Fruit fly (Drosophila melanogaster): ENCODE measurements around the gene Bet3.

Bet3 gene

DNA sequence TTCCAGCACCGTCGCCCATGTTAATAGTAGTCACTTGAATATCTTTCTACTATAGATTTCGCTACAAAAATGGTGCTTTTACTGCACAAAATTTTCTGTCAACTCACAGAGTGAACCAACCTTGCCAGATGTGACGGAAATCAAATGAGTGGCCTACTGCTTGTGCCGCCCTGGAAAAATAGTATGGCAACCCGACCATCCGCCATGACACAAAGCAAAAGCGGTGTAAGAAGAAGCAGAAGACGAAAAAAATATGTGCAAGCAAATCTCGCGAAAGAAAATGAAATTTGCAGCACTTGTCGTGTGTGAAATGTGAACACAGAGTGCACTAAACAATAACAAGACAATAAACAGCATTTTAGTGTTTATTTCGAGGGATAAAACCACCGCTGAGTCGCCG, 34.8 kb upstream of the Bet3 start, which contains the start of the genes Uch-L5 and Jarid2:
Gene Uch-L5 (minus strand): TSS at position 137 of the 400 bp plus-strand sequence.
Gene Jarid2 (plus strand): TSS at position 210 of the 400 bp plus-strand sequence.
- TF ChIP-seq Ets98B (GFP tag; IDR thresholded peaks at IDR 0.05) (peak; percentile 39), Pif1A (GFP tag; optimal IDR thresholded peaks at IDR 0.05) (no peak), CG12605 (GFP tag; IDR thresholded peaks at IDR 0.05) (peak; percentile 46), CG17806 (tag; optimal IDR thresholded peaks at IDR 0.05) (peak; percentile 23), Snoo (tag; optimal IDR thresholded peaks at IDR 0.05) (peak; percentile 39), CG15710 (tag; optimal IDR thresholded peaks at IDR 0.05) (no peak)

dm6 chr3L:9471151-9471903, 29.3 kb upstream of the Bet3 start:
- TF ChIP-seq gl (tag; optimal IDR thresholded peaks at IDR 0.05): no peak
- no peak for TF ChIP-seq CG15710 (tag; optimal IDR thresholded peaks at IDR 0.05)
- TF ChIP-seq Snoo (tag; optimal IDR thresholded peaks at IDR 0.05): no peak
- no peak for TF ChIP-seq EcR (GFP tag; optimal IDR thresholded peaks at IDR 0.05)
- TF ChIP-seq CG4496 (GFP tag; IDR thresholded peaks at IDR 0.05): no peak
- TF ChIP-seq CG10348 (GFP tag; IDR thresholded peaks at IDR 0.05): no peak
- TF ChIP-seq CG14655 (GFP tag; optimal IDR thresholded peaks at IDR 0.05): no peak

- TF ChIP-seq CG13204 (GFP tag; optimal IDR thresholded peaks at IDR 0.05) (no peak), rn (GFP tag; IDR thresholded peaks at IDR 0.05) (no peak), Pif1A (GFP tag; optimal IDR thresholded peaks at IDR 0.05) (no peak), CG10348 (GFP tag; IDR thresholded peaks at IDR 0.05) (no peak), CG12605 (GFP tag; IDR thresholded peaks at IDR 0.05) (no peak), CG32121 (GFP tag; IDR thresholded peaks at IDR 0.05) (no peak), D1 (tag; optimal IDR thresholded peaks at IDR 0.05) (no peak), Snoo (tag; optimal IDR thresholded peaks at IDR 0.05) (no peak)
Observed at dm6 chr3L:9469079-9469478, 27.0 kb upstream of the Bet3 start.

dm6 chr3L:9468261-9468890, 26.3 kb upstream of the Bet3 start:
- no peak for TF ChIP-seq EcR (GFP tag; optimal IDR thresholded peaks at IDR 0.05)
- TF ChIP-seq CG8159 (tag; optimal IDR thresholded peaks at IDR 0.05): peak; percentile 18
- TF ChIP-seq gl (tag; optimal IDR thresholded peaks at IDR 0.05): no peak
- no peak for TF ChIP-seq rn (GFP tag; IDR thresholded peaks at IDR 0.05)
- TF ChIP-seq CG9948 (tag; optimal IDR thresholded peaks at IDR 0.05): peak; percentile 10
- no peak for TF ChIP-seq CG14655 (GFP tag; optimal IDR thresholded peaks at IDR 0.05)
- no peak for TF ChIP-seq CG8301 (tag; optimal IDR thresholded peaks at IDR 0.05)
- TF ChIP-seq CG15710 (tag; optimal IDR thresholded peaks at IDR 0.05): no peak
- peak; percentile 27 for TF ChIP-seq Pif1A (GFP tag; optimal IDR thresholded peaks at IDR 0.05)
- TF ChIP-seq Snoo (tag; optimal IDR thresholded peaks at IDR 0.05): no peak
- no peak for TF ChIP-seq CG13204 (GFP tag; optimal IDR thresholded peaks at IDR 0.05)
- no peak for TF ChIP-seq CG32121 (GFP tag; IDR thresholded peaks at IDR 0.05)
- no peak for TF ChIP-seq CG10348 (GFP tag; IDR thresholded peaks at IDR 0.05)
- no peak for TF ChIP-seq Pif1B (GFP tag; optimal IDR thresholded peaks at IDR 0.05)
- no peak for TF ChIP-seq fd96Ca (GFP tag; IDR thresholded peaks at IDR 0.05)
- no peak for TF ChIP-seq CG4496 (GFP tag; IDR thresholded peaks at IDR 0.05)
- TF ChIP-seq CG34367 (tag; optimal IDR thresholded peaks at IDR 0.05): no peak
- no peak for TF ChIP-seq D1 (tag; optimal IDR thresholded peaks at IDR 0.05)

dm6 chr3L:9467763-9468206, 25.7 kb upstream of the Bet3 start:
- TF ChIP-seq CG12605 (GFP tag; IDR thresholded peaks at IDR 0.05) (peak; percentile 72; the same call in 1 of the 2 replicates), CG13204 (GFP tag; optimal IDR thresholded peaks at IDR 0.05) (peak; percentile 57), gl (tag; optimal IDR thresholded peaks at IDR 0.05) (peak; percentile 64), CG17806 (tag; optimal IDR thresholded peaks at IDR 0.05) (no peak), Pif1B (GFP tag; optimal IDR thresholded peaks at IDR 0.05) (no peak), CG9948 (tag; optimal IDR thresholded peaks at IDR 0.05) (no peak), CG32121 (GFP tag; IDR thresholded peaks at IDR 0.05) (peak; percentile 43; the same call in 1 of the 2 replicates), CG8301 (tag; optimal IDR thresholded peaks at IDR 0.05) (no peak), Snoo (tag; optimal IDR thresholded peaks at IDR 0.05) (peak; percentile 12), CG34367 (tag; optimal IDR thresholded peaks at IDR 0.05) (peak; percentile 26), Pif1A (GFP tag; optimal IDR thresholded peaks at IDR 0.05) (peak; percentile 59), fd96Ca (GFP tag; IDR thresholded peaks at IDR 0.05) (peak; percentile 69), CG4496 (GFP tag; IDR thresholded peaks at IDR 0.05) (peak; percentile 75), Ets98B (GFP tag; IDR thresholded peaks at IDR 0.05) (peak; percentile 80), CG15710 (tag; optimal IDR thresholded peaks at IDR 0.05) (peak; percentile 35)

DNA sequence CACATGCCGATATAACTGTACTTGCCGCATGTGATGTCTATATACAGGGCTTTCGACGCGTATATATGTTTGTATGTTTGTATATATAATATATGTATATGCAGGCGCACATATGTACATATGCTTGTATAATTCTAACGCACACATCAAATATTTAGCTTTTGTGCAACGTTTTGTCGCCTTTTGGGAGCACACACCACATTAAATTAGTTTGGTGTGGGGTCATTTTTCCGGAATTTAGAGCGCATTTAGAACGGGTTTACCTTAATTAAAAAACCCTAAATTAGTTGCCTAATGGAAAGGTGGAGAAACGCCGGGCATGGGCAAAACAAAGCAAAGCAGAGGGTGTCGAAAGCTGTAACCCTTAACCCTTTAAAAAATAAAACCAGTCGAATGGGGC, 25.2 kb upstream of the Bet3 start:
- no peak for TF ChIP-seq CG14655 (GFP tag; optimal IDR thresholded peaks at IDR 0.05)
- TF ChIP-seq Pif1A (GFP tag; optimal IDR thresholded peaks at IDR 0.05): no peak
- no peak for TF ChIP-seq CG15710 (tag; optimal IDR thresholded peaks at IDR 0.05)
- TF ChIP-seq D1 (tag; optimal IDR thresholded peaks at IDR 0.05): no peak
- TF ChIP-seq gl (tag; optimal IDR thresholded peaks at IDR 0.05): no peak
- TF ChIP-seq CG32121 (GFP tag; IDR thresholded peaks at IDR 0.05): no peak
- TF ChIP-seq rn (GFP tag; IDR thresholded peaks at IDR 0.05): no peak
- TF ChIP-seq CG8159 (tag; optimal IDR thresholded peaks at IDR 0.05): no peak
- TF ChIP-seq CG9948 (tag; optimal IDR thresholded peaks at IDR 0.05): no peak
- TF ChIP-seq fd96Ca (GFP tag; IDR thresholded peaks at IDR 0.05): no peak
- TF ChIP-seq CG10348 (GFP tag; IDR thresholded peaks at IDR 0.05): no peak

All from whole organism, pupa.